Fruit fly (Drosophila melanogaster) whole organism: Measurements from ENCODE around the gene CG33725.

Experiments used
- Dll ChIP-seq: fragments of >200 bp; optimal IDR thresholded peaks from 2 replicates; lab custom pipeline; 2017
- psq ChIP-seq: fragments of >200 bp; optimal IDR thresholded peaks from 2 replicates; lab custom pipeline; 2017

DNA sequence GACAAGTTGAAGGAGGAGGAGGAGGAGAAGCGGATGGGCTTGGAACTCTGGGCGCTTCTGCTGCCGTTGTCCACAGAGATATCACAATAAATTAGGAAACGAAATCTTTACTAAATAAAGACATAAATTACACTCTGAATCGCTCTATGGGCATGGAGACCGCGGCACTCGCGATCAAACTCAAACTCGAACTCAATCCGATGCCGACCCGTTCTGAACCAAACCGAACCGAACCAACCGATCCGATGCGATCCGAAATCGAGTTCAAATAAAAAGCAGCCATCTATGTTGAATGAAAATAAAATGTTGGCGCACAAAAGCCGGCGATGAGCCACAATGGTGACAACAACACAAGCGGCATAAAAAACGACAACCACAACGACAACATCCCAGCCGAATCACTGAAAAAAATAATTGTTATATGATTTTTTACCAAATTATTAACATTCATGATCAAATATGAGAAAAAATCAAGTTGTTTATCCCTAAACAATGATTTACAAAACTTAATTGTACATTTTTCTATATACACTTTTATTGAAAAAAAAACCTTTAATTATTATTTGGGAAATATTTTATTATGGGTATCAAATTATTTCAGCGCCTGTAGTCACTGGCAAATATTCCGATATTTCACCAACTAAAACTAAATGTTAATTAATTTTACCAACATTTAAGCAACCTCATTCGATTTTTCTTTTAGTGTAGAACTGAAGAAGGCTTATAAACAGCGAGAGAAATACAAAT, 25.3 kb upstream of the CG33725 start:
- TF ChIP-seq psq (lab: Kevin White, UChicago) (no peak), Dll (lab: Kevin White, UChicago) (no peak)
